Worm (Caenorhabditis elegans) whole organism, young adult: Measurements from ENCODE around the gene Y116F11A.1.

Experiments used
- C17E4.6 ChIP-seq: fragments of 200-800 bp; sonication (Bioruptor generic); IDR thresholded peaks from 2 replicates; pipeline ENCODE4 v1.3.6; 2022; ENCODE audit warnings: missing genetic modification reagents, missing genetic modification characterization, missing compliant biosample characterization
- D2030.7 ChIP-seq: fragments of 200-800 bp; sonication (Bioruptor generic); IDR thresholded peaks from 2 replicates; pipeline ENCODE4 v1.3.6; 2022; ENCODE audit warnings: missing genetic modification reagents, missing genetic modification characterization, missing compliant biosample characterization
- F57C9.4 ChIP-seq: sonication (generic microtip); optimal IDR thresholded peaks from 2 replicates; lab custom pipeline; 2017; ENCODE audit warnings: mild to moderate bottlenecking, missing genetic modification characterization, missing compliant biosample characterization
- K11D2.4 ChIP-seq: fragments of 200-800 bp; sonication (Bioruptor generic); IDR thresholded peaks from 2 replicates; pipeline ENCODE4 v1.3.6; 2022; ENCODE audit warnings: missing genetic modification reagents, missing genetic modification characterization, missing compliant biosample characterization
- Y67H2A.10 ChIP-seq: fragments of 200-800 bp; sonication (Bioruptor generic); conservative IDR thresholded peaks from 2 replicates; pipeline ENCODE4 v1.3.6; 2022; ENCODE audit warnings: missing genetic modification reagents, missing genetic modification characterization, missing compliant biosample characterization
- aptf-2 ChIP-seq: fragments of 200-800 bp; sonication (Bioruptor generic); conservative IDR thresholded peaks from 2 replicates; pipeline ENCODE4 v1.3.6; 2022; ENCODE audit warnings: missing genetic modification reagents, missing genetic modification characterization, missing compliant biosample characterization
- aptf-3 ChIP-seq: fragments of 200-800 bp; sonication (Bioruptor generic); IDR thresholded peaks from 2 replicates; pipeline ENCODE4 v1.3.6; 2022; ENCODE audit warnings: missing genetic modification characterization, missing compliant biosample characterization
- athp-1 ChIP-seq: sonication (generic microtip); optimal IDR thresholded peaks from 2 replicates; lab custom pipeline; 2017; ENCODE audit warnings: mild to moderate bottlenecking, missing genetic modification characterization, missing compliant biosample characterization
- attf-3 ChIP-seq: fragments of 200-800 bp; sonication (Bioruptor generic); conservative IDR thresholded peaks from 2 replicates; pipeline ENCODE4 v1.3.6; 2022; ENCODE audit warnings: missing genetic modification reagents, missing genetic modification characterization, missing compliant biosample characterization
- cebp-1 ChIP-seq, 2 experiments: fragments of 200-800 bp in 1 of 2; sonication (Bioruptor generic) in 1 of 2; sonication (generic microtip) in 1 of 2; IDR thresholded peaks in 1 of 2; optimal IDR thresholded peaks in 1 of 2; 2 replicates each; pipeline versions ENCODE4 v1.3.6 to Lab custom; 2017 to 2022; ENCODE audit warnings: missing compliant biosample characterization in 2 of 2, missing genetic modification characterization in 2 of 2, mild to moderate bottlenecking in 1 of 2, missing genetic modification reagents in 1 of 2, moderate library complexity in 1 of 2
- ceh-58 ChIP-seq: fragments of 200-800 bp; sonication (Bioruptor generic); IDR thresholded peaks from 2 replicates; pipeline ENCODE4 v1.3.6; 2022; ENCODE audit warnings: missing genetic modification characterization, missing compliant biosample characterization
- ceh-91 ChIP-seq: fragments of 200-800 bp; sonication (Bioruptor generic); IDR thresholded peaks from 2 replicates; pipeline ENCODE4 v1.3.6; 2022; ENCODE audit warnings: missing genetic modification reagents, missing genetic modification characterization, missing compliant biosample characterization
- chd-7 ChIP-seq: sonication (generic microtip); optimal IDR thresholded peaks from 2 replicates; lab custom pipeline; 2016; ENCODE audit warnings: mild to moderate bottlenecking, missing genetic modification characterization, moderate library complexity, missing compliant biosample characterization
- dox-1 ChIP-seq: fragments of 200-800 bp; sonication (Bioruptor generic); IDR thresholded peaks from 2 replicates; pipeline ENCODE4 v1.3.6; 2022; ENCODE audit warnings: missing genetic modification reagents, missing genetic modification characterization, missing compliant biosample characterization
- egl-18 ChIP-seq: fragments of 200-800 bp; sonication (Bioruptor generic); IDR thresholded peaks from 2 replicates; pipeline ENCODE4 v1.3.6; 2022; ENCODE audit warnings: missing genetic modification reagents, missing genetic modification characterization, missing compliant biosample characterization
- egl-44 ChIP-seq: fragments of 200-800 bp; sonication (Bioruptor generic); IDR thresholded peaks from 2 replicates; pipeline ENCODE4 v1.3.6; 2022; ENCODE audit warnings: missing genetic modification reagents, missing genetic modification characterization, missing compliant biosample characterization
- egrh-3 ChIP-seq: fragments of 200-800 bp; sonication (Bioruptor generic); IDR thresholded peaks from 2 replicates; pipeline ENCODE4 v1.3.6; 2022; ENCODE audit warnings: missing genetic modification reagents, missing genetic modification characterization, missing compliant biosample characterization
- hmg-20 ChIP-seq: fragments of 200-800 bp; sonication (Bioruptor generic); IDR thresholded peaks from 2 replicates; pipeline ENCODE4 v1.3.6; 2022; ENCODE audit warnings: missing genetic modification reagents, missing genetic modification characterization, missing compliant biosample characterization
- let-526 ChIP-seq: fragments of 200-800 bp; sonication (Bioruptor generic); IDR thresholded peaks from 2 replicates; pipeline ENCODE4 v1.3.6; 2022; ENCODE audit warnings: missing genetic modification reagents, missing genetic modification characterization, missing compliant biosample characterization
- lsy-27 ChIP-seq: sonication (generic microtip); optimal IDR thresholded peaks from 2 replicates; lab custom pipeline; 2017; ENCODE audit warnings: missing genetic modification characterization, mild to moderate bottlenecking, missing compliant biosample characterization, antibody characterized with exemption, missing genotype, borderline replicate concordance; ENCODE audit not compliant: insufficient read depth
- madf-10 ChIP-seq: sonication (generic microtip); optimal IDR thresholded peaks from 2 replicates; lab custom pipeline; 2016; ENCODE audit warnings: mild to moderate bottlenecking, missing genetic modification characterization, missing compliant biosample characterization
- madf-3 ChIP-seq: fragments of 200-800 bp; sonication (Bioruptor generic); IDR thresholded peaks from 2 replicates; pipeline ENCODE4 v1.3.6; 2022; ENCODE audit warnings: missing genetic modification reagents, missing genetic modification characterization, missing compliant biosample characterization
- mcd-1 ChIP-seq: fragments of 200-800 bp; sonication (Bioruptor generic); IDR thresholded peaks from 2 replicates; pipeline ENCODE4 v1.3.6; 2022; ENCODE audit warnings: missing genetic modification reagents, missing genetic modification characterization, missing compliant biosample characterization
- mxl-1 ChIP-seq: sonication (generic microtip); optimal IDR thresholded peaks from 2 replicates; lab custom pipeline; 2016; ENCODE audit warnings: missing genetic modification characterization, missing compliant biosample characterization
- nfya-1 ChIP-seq: sonication (generic microtip); optimal IDR thresholded peaks from 2 replicates; lab custom pipeline; 2017; ENCODE audit warnings: antibody characterized with exemption, missing compliant biosample characterization, missing genetic modification characterization, borderline replicate concordance; ENCODE audit not compliant: insufficient read depth
- nfya-2 ChIP-seq: fragments of 200-800 bp; sonication (Bioruptor generic); IDR thresholded peaks from 2 replicates; pipeline ENCODE4 v1.3.6; 2022; ENCODE audit warnings: missing genetic modification reagents, missing genetic modification characterization, missing compliant biosample characterization
- nhr-120 ChIP-seq: fragments of 200-800 bp; sonication (Bioruptor generic); IDR thresholded peaks from 2 replicates; pipeline ENCODE4 v1.3.6; 2022; ENCODE audit warnings: missing genetic modification characterization, missing compliant biosample characterization
- nhr-80 ChIP-seq: sonication (generic microtip); optimal IDR thresholded peaks from 2 replicates; lab custom pipeline; 2016; ENCODE audit warnings: missing genetic modification characterization, missing compliant biosample characterization
- repo-1 ChIP-seq: sonication (generic microtip); optimal IDR thresholded peaks from 2 replicates; lab custom pipeline; 2017; ENCODE audit warnings: mild to moderate bottlenecking, missing genetic modification characterization, missing compliant biosample characterization
- sdz-38 ChIP-seq: sonication (generic microtip); optimal IDR thresholded peaks from 2 replicates; lab custom pipeline; 2016; ENCODE audit warnings: missing genotype, missing genetic modification characterization, missing compliant biosample characterization
- somi-1 ChIP-seq: fragments of 200-800 bp; sonication (Bioruptor generic); optimal IDR thresholded peaks from 2 replicates; lab custom pipeline; 2018; ENCODE audit warnings: mild to moderate bottlenecking, missing genetic modification characterization, missing compliant biosample characterization
- sptf-2 ChIP-seq: fragments of 200-800 bp; sonication (Bioruptor generic); optimal IDR thresholded peaks from 2 replicates; lab custom pipeline; 2018; ENCODE audit warnings: mild to moderate bottlenecking, missing genetic modification characterization, missing compliant biosample characterization
- tbx-9 ChIP-seq: sonication (generic microtip); optimal IDR thresholded peaks from 2 replicates; lab custom pipeline; 2016; ENCODE audit warnings: borderline replicate concordance, missing genetic modification characterization, inconsistent platforms, missing compliant biosample characterization
- zfh-2 ChIP-seq: fragments of 200-800 bp; sonication (Bioruptor generic); conservative IDR thresholded peaks from 2 replicates; pipeline ENCODE4 v1.3.6; 2022; ENCODE audit warnings: missing genetic modification reagents, missing genetic modification characterization, missing compliant biosample characterization
- zim-3 ChIP-seq: sonication (generic microtip); optimal IDR thresholded peaks from 2 replicates; lab custom pipeline; 2017; ENCODE audit warnings: mild to moderate bottlenecking, missing genetic modification characterization, moderate library complexity, missing compliant biosample characterization
- ztf-26 ChIP-seq: sonication (generic microtip); optimal IDR thresholded peaks from 2 replicates; lab custom pipeline; 2017; ENCODE audit warnings: missing genetic modification characterization, missing compliant biosample characterization
- ztf-3 ChIP-seq: fragments of 200-800 bp; sonication (Bioruptor generic); optimal IDR thresholded peaks from 2 replicates; lab custom pipeline; 2018; ENCODE audit warnings: mild to moderate bottlenecking, missing genetic modification characterization, missing compliant biosample characterization

The Y116F11A.1 gene

ce11 chrV:19733728-19734127, 3.3 kb downstream of the Y116F11A.1 start:
- TF ChIP-seq aptf-3 (GFP tag; lab: Robert Waterston, UW) (0 out of 2 replicates have a peak, but pooled peaks have one; percentile 38), C17E4.6 (GFP tag; lab: Robert Waterston, UW) (0 out of 2 replicates have a peak, but pooled peaks have one; percentile 36), egrh-3 (GFP tag; lab: Robert Waterston, UW) (peak; percentile 48; the same call in 1 of the 2 replicates), nhr-120 (0 out of 2 replicates have a peak, but pooled peaks have one; percentile 51), K11D2.4 (no peak), aptf-2 (GFP tag; lab: Robert Waterston, UW) (no peak), D2030.7 (GFP tag; lab: Robert Waterston, UW) (no peak), zfh-2 (GFP tag; lab: Robert Waterston, UW) (peak; percentile 85)
- TF ChIP-seq, all 124 proteins: peak for 5

- TF ChIP-seq nhr-80 (tag; lab: Kevin White, UChicago) (no peak), chd-7 (tag; lab: Kevin White, UChicago) (no peak), F57C9.4 (tag; lab: Kevin White, UChicago) (no peak), madf-3 (GFP tag; lab: Robert Waterston, UW) (no peak), D2030.7 (GFP tag; lab: Robert Waterston, UW) (no peak), Y67H2A.10 (GFP tag; lab: Robert Waterston, UW) (no peak), dox-1 (no peak)
Observed at ce11 chrV:19737458-19737857, 7.1 kb downstream of the Y116F11A.1 start, which contains the start of gene W04E12.7. Gene W04E12.7 (minus strand): TSS chrV:19737558.

- TF ChIP-seq ceh-91 (GFP tag; lab: Robert Waterston, UW) (no peak), madf-10 (tag; lab: Kevin White, UChicago) (no peak), mxl-1 (tag; lab: Kevin White, UChicago) (no peak), tbx-9 (no peak)
Observed at ce11 chrV:19738117-19738516, 7.7 kb downstream of the Y116F11A.1 start, which contains the start of gene fbxa-131. Gene fbxa-131 (plus strand): TSS chrV:19738417.

DNA sequence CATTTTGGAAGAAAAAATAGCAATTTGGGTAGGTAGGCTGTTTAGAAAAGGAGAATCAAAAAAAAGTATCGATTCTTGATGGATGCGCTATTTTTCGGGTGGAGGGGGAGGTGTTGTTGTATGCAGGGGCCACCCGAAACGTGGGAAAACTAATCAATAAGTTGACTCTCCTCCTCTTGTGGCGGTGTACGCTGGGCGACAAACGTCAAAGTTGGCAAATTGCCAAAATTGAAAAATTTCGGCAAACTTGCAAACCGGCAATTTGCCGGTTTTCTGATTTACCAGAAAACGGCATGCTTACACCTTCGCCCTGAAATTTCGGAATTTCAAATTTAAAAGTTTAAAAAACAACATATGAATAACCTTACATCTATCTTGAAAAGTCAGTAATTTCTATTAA, 10.7 kb downstream of the Y116F11A.1 start, which contains the start of gene W04E12.2:
Gene W04E12.2 (minus strand): TSS at position 101 of the 400 bp plus-strand sequence.
- no peak for TF ChIP-seq mcd-1 (GFP tag; lab: Robert Waterston, UW)
- no peak for TF ChIP-seq somi-1
- TF ChIP-seq ztf-26 = no peak
- TF ChIP-seq sptf-2 (GFP tag; lab: Kevin White, UChicago) = no peak
- TF ChIP-seq athp-1 (tag; lab: Kevin White, UChicago) = no peak
- TF ChIP-seq egl-18 (GFP tag; lab: Robert Waterston, UW) = no peak
- no peak for TF ChIP-seq nfya-1 (tag; lab: Kevin White, UChicago)
- no peak for TF ChIP-seq let-526 (GFP tag; lab: Robert Waterston, UW)
- TF ChIP-seq ztf-3 = no peak
- TF ChIP-seq lsy-27 (tag; lab: Kevin White, UChicago) = no peak
- TF ChIP-seq zim-3 (tag; lab: Kevin White, UChicago) = no peak
- TF ChIP-seq nfya-2 (GFP tag; lab: Robert Waterston, UW) = no peak
- no peak for TF ChIP-seq D2030.7 (GFP tag; lab: Robert Waterston, UW)
- TF ChIP-seq egl-44 (GFP tag; lab: Robert Waterston, UW) = no peak

ce11 chrV:19741651-19742050, 11.3 kb downstream of the Y116F11A.1 start, which contains the start of gene W04E12.3:
Gene W04E12.3 (plus strand): TSS chrV:19741951.
- TF ChIP-seq ceh-58 = no peak
- TF ChIP-seq dox-1 = no peak
- TF ChIP-seq attf-3 (GFP tag; lab: Robert Waterston, UW) = no peak
- no peak for TF ChIP-seq repo-1 (tag; lab: Kevin White, UChicago)
- no peak for TF ChIP-seq cebp-1 (GFP tag; IDR thresholded peaks at IDR 0.05; lab: Robert Waterston, UW)
- TF ChIP-seq cebp-1 (tag; optimal IDR thresholded peaks at IDR 0.05; lab: Kevin White, UChicago) = no peak
- no peak for TF ChIP-seq sdz-38 (tag; lab: Kevin White, UChicago)
- TF ChIP-seq hmg-20 (GFP tag; lab: Robert Waterston, UW) = no peak
- TF ChIP-seq, all 124 proteins: peak for 0
